Fruit fly (Drosophila melanogaster) whole organism, wandering third instar larva: ENCODE results near the gene mbc.

ENCODE experiments used
- Abd-B ChIP-seq: fragments of >200 bp; optimal IDR thresholded peaks from 2 replicates; lab custom pipeline; 2017; ENCODE audit warnings: missing biosample characterization, missing genetic modification characterization
- CG32264 ChIP-seq: fragments of 200-800 bp; sonication (Bioruptor generic); optimal IDR thresholded peaks from 2 replicates; lab custom pipeline; 2016; ENCODE audit warnings: missing biosample characterization, missing genetic modification characterization
- CG9705 ChIP-seq: fragments of 200-800 bp; sonication (Bioruptor generic); optimal IDR thresholded peaks from 2 replicates; lab custom pipeline; 2018; ENCODE audit warnings: missing biosample characterization, mild to moderate bottlenecking, missing genetic modification characterization
- CrebA ChIP-seq: fragments of 200-800 bp; sonication (Bioruptor generic); optimal IDR thresholded peaks from 2 replicates; lab custom pipeline; 2016; ENCODE audit warnings: missing biosample characterization, mild to moderate bottlenecking, missing genetic modification characterization, borderline replicate concordance
- Dfd ChIP-seq: fragments of >200 bp; optimal IDR thresholded peaks from 2 replicates; lab custom pipeline; 2017; ENCODE audit warnings: missing biosample characterization, missing genetic modification characterization
- Dif ChIP-seq: fragments of 200-275, 200-300 bp; sonication (Bioruptor generic); optimal IDR thresholded peaks from 2 replicates; lab custom pipeline; 2018; ENCODE audit warnings: missing biosample characterization, missing genetic modification characterization; ENCODE audit not compliant: partially characterized antibody
- GATAd ChIP-seq: sonication (Bioruptor generic); optimal IDR thresholded peaks from 2 replicates; lab custom pipeline; 2016; ENCODE audit warnings: missing biosample characterization, missing genetic modification characterization
- HLH106 ChIP-seq: fragments of 200-800 bp; optimal IDR thresholded peaks from 3 replicates; lab custom pipeline; 2019; ENCODE audit warnings: missing biosample characterization, mild to moderate bottlenecking, missing genetic modification characterization, moderate library complexity
- Hnf4 ChIP-seq: fragments of 200-800 bp; sonication (Bioruptor generic); optimal IDR thresholded peaks from 2 replicates; lab custom pipeline; 2016; ENCODE audit warnings: missing biosample characterization, mild to moderate bottlenecking, missing genetic modification characterization
- Hr78 ChIP-seq: fragments of >200 bp; optimal IDR thresholded peaks from 2 replicates; lab custom pipeline; 2017; ENCODE audit warnings: missing biosample characterization, missing genetic modification characterization
- Hr83 ChIP-seq: fragments of 200-300 bp; sonication (Bioruptor generic); optimal IDR thresholded peaks from 2 replicates; lab custom pipeline; 2016; ENCODE audit warnings: missing biosample characterization, mild to moderate bottlenecking, missing genetic modification characterization, moderate library complexity; ENCODE audit not compliant: poor library complexity, severe bottlenecking
- Jra ChIP-seq: sonication (Bioruptor generic); optimal IDR thresholded peaks from 2 replicates; lab custom pipeline; 2016; ENCODE audit warnings: missing biosample characterization, missing genetic modification characterization
- Mio ChIP-seq: sonication (Bioruptor generic); optimal IDR thresholded peaks from 2 replicates; lab custom pipeline; 2016; ENCODE audit warnings: missing biosample characterization, missing genetic modification characterization
- Myc ChIP-seq: fragments of >200 bp; optimal IDR thresholded peaks from 2 replicates; lab custom pipeline; 2017
- N ChIP-seq: fragments of >200 bp; optimal IDR thresholded peaks from 2 replicates; lab custom pipeline; 2018; ENCODE audit warnings: missing biosample characterization, missing external identifiers, missing genetic modification characterization
- OdsH ChIP-seq: fragments of 200-800 bp; sonication (Bioruptor generic); optimal IDR thresholded peaks from 2 replicates; lab custom pipeline; 2016; ENCODE audit warnings: missing biosample characterization, mild to moderate bottlenecking, missing genetic modification characterization
- Rel ChIP-seq, 2 experiments: fragments of 200-800 bp; sonication (Bioruptor generic) in 1 of 2; optimal IDR thresholded peaks; 2 replicates in 1 of 2; 3 replicates in 1 of 2; lab custom pipeline; 2016 to 2019; ENCODE audit warnings: mild to moderate bottlenecking in 2 of 2, missing biosample characterization in 2 of 2, missing genetic modification characterization in 2 of 2, moderate library complexity in 1 of 2
- Sp1 ChIP-seq: fragments of 200-800 bp; sonication (Bioruptor generic); optimal IDR thresholded peaks from 3 replicates; lab custom pipeline; 2019; ENCODE audit warnings: missing biosample characterization, mild to moderate bottlenecking, missing genetic modification characterization, moderate library complexity
- Vsx2 ChIP-seq: fragments of 200-300, 225-300 bp; sonication (Bioruptor generic); optimal IDR thresholded peaks from 2 replicates; lab custom pipeline; 2018; ENCODE audit warnings: missing biosample characterization, missing genetic modification characterization; ENCODE audit not compliant: partially characterized antibody
- br ChIP-seq: fragments of 200-800 bp; sonication (Bioruptor generic); optimal IDR thresholded peaks from 2 replicates; lab custom pipeline; 2016; ENCODE audit warnings: missing biosample characterization, missing genetic modification characterization
- brk ChIP-seq: fragments of 200-800 bp; sonication (Bioruptor generic); optimal IDR thresholded peaks from 2 replicates; lab custom pipeline; 2016; ENCODE audit warnings: missing biosample characterization, mild to moderate bottlenecking, missing genetic modification characterization
- dl ChIP-seq, 2 experiments: fragments of 175-275, 200-275 bp in 1 of 2; fragments of 200-275 bp in 1 of 2; sonication (Bioruptor generic); optimal IDR thresholded peaks; lab custom pipeline; 2018; ENCODE audit warnings: mild to moderate bottlenecking in 2 of 2, missing biosample characterization in 2 of 2, missing genetic modification characterization in 2 of 2, moderate library complexity in 2 of 2; ENCODE audit not compliant: partially characterized antibody in 2 of 2, insufficient read depth in 1 of 2
- dmrt93B ChIP-seq: fragments of 200-800 bp; sonication (Bioruptor generic); optimal IDR thresholded peaks from 2 replicates; lab custom pipeline; 2018; ENCODE audit warnings: missing biosample characterization, mild to moderate bottlenecking, missing genetic modification characterization
- dsf ChIP-seq: sonication (Bioruptor generic); optimal IDR thresholded peaks from 2 replicates; lab custom pipeline; 2016; ENCODE audit warnings: missing biosample characterization, missing genetic modification characterization, borderline replicate concordance
- ey ChIP-seq: fragments of 200-800 bp; sonication (Bioruptor generic); optimal IDR thresholded peaks from 2 replicates; lab custom pipeline; 2016; ENCODE audit warnings: missing biosample characterization, missing genetic modification characterization
- foxo ChIP-seq, 2 experiments: fragments of 200-800 bp; sonication (Bioruptor generic); optimal IDR thresholded peaks; 2 replicates in 1 of 2; 3 replicates in 1 of 2; lab custom pipeline; 2016 to 2017; ENCODE audit warnings: missing biosample characterization in 2 of 2, missing genetic modification characterization in 2 of 2
- fru ChIP-seq: fragments of 200-800 bp; sonication (Bioruptor generic); optimal IDR thresholded peaks from 3 replicates; lab custom pipeline; 2016; ENCODE audit warnings: missing biosample characterization, mild to moderate bottlenecking, missing genetic modification characterization
- h ChIP-seq: fragments of 200-800 bp; sonication (Bioruptor generic); optimal IDR thresholded peaks from 3 replicates; lab custom pipeline; 2016; ENCODE audit warnings: missing biosample characterization, mild to moderate bottlenecking, missing genetic modification characterization
- jim ChIP-seq: fragments of 175-275, 200-325 bp; sonication (Bioruptor generic); optimal IDR thresholded peaks from 2 replicates; lab custom pipeline; 2016; ENCODE audit warnings: missing biosample characterization, mild to moderate bottlenecking, missing genetic modification characterization
- lola ChIP-seq: fragments of >200 bp; optimal IDR thresholded peaks from 2 replicates; lab custom pipeline; 2017; ENCODE audit warnings: missing biosample characterization, missing genetic modification characterization
- pan ChIP-seq: fragments of >200 bp; optimal IDR thresholded peaks from 2 replicates; lab custom pipeline; 2017
- psq ChIP-seq: fragments of 200-800 bp; sonication (Bioruptor generic); optimal IDR thresholded peaks from 3 replicates; lab custom pipeline; 2017; ENCODE audit warnings: missing biosample characterization, mild to moderate bottlenecking, missing genetic modification characterization, moderate library complexity
- rgr ChIP-seq: fragments of 200-800 bp; sonication (Bioruptor generic); optimal IDR thresholded peaks from 3 replicates; lab custom pipeline; 2016; ENCODE audit warnings: missing biosample characterization, mild to moderate bottlenecking, missing genetic modification characterization
- sage ChIP-seq: fragments of 200-800 bp; sonication (Bioruptor generic); optimal IDR thresholded peaks from 2 replicates; lab custom pipeline; 2016; ENCODE audit warnings: missing biosample characterization, mild to moderate bottlenecking, missing genetic modification characterization
- sv ChIP-seq: fragments of 200-800 bp; sonication (Bioruptor generic); optimal IDR thresholded peaks from 3 replicates; lab custom pipeline; 2016; ENCODE audit warnings: missing biosample characterization, missing genetic modification characterization
- tai ChIP-seq: sonication (Bioruptor generic); optimal IDR thresholded peaks from 2 replicates; lab custom pipeline; 2016; ENCODE audit warnings: missing biosample characterization, missing genetic modification characterization
- usp ChIP-seq: fragments of >200 bp; optimal IDR thresholded peaks from 2 replicates; lab custom pipeline; 2017; ENCODE audit warnings: missing biosample characterization, missing genetic modification characterization
- woc ChIP-seq: sonication (Bioruptor generic); optimal IDR thresholded peaks from 2 replicates; lab custom pipeline; 2016; ENCODE audit warnings: missing biosample characterization, mild to moderate bottlenecking, missing genetic modification characterization

mbc gene

dm6 chr3R:23781466-23781935, at the start of gene mbc, which contains the start of gene Nup98-96:
TSS of gene mbc (plus strand) at chr3R:23781765.
TSS of gene Nup98-96 (minus strand) at chr3R:23781621.
- peak; percentile 41 for TF ChIP-seq Myc
- peak; percentile 84 for TF ChIP-seq CG9705 (GFP tag; lab: Kevin White, UChicago)
- TF ChIP-seq N: peak; percentile 73
- TF ChIP-seq Vsx2 (GFP tag; lab: Kevin White, UChicago): peak; percentile 99
- peak; percentile 85 for TF ChIP-seq fru
- TF ChIP-seq Dfd (GFP tag; lab: Kevin White, UChicago): no peak
- TF ChIP-seq br (GFP tag; lab: Kevin White, UChicago): peak; percentile 80
- peak; percentile 59 for TF ChIP-seq Hnf4
- peak in 1 of 2 experiments; percentile 90 for TF ChIP-seq foxo (GFP tag; optimal IDR thresholded peaks at IDR 0.05; lab: Kevin White, UChicago)
- no peak for TF ChIP-seq tai (GFP tag; lab: Kevin White, UChicago)
- TF ChIP-seq dsf (GFP tag; lab: Kevin White, UChicago): no peak
- TF ChIP-seq Rel (GFP tag; optimal IDR thresholded peaks at IDR 0.05; lab: Kevin White, UChicago): no peak
- TF ChIP-seq Rel (tag; optimal IDR thresholded peaks at IDR 0.05; lab: Kevin White, UChicago): peak; percentile 86
- TF ChIP-seq dl (GFP tag; optimal IDR thresholded peaks at IDR 0.05; lab: Kevin White, UChicago; ENCODE audit: insufficient read depth in 1 of 2, partially characterized antibody in 2 of 2): no peak
- peak; percentile 91 for TF ChIP-seq woc (GFP tag; lab: Kevin White, UChicago)
- TF ChIP-seq Dif: peak; percentile 76
- peak; percentile 68 for TF ChIP-seq Jra
- peak; percentile 8 for TF ChIP-seq CG32264 (GFP tag; lab: Kevin White, UChicago)
- peak; percentile 73 for TF ChIP-seq psq
- TF ChIP-seq Abd-B (GFP tag; lab: Kevin White, UChicago): peak; percentile 65
- no peak for TF ChIP-seq jim (GFP tag; lab: Kevin White, UChicago)
- TF ChIP-seq Mio: peak; percentile 9
- TF ChIP-seq OdsH: peak; percentile 80
- TF ChIP-seq Hr83 (GFP tag; lab: Kevin White, UChicago): peak; percentile 84
- peak; percentile 87 for TF ChIP-seq ey
- no peak for TF ChIP-seq usp (GFP tag; lab: Kevin White, UChicago)
- TF ChIP-seq pan (lab: Kevin White, UChicago): no peak
- TF ChIP-seq Sp1 (GFP tag; lab: Kevin White, UChicago): peak; percentile 78
- peak; percentile 79 for TF ChIP-seq lola (GFP tag; lab: Kevin White, UChicago)
- TF ChIP-seq rgr (GFP tag; lab: Kevin White, UChicago): peak; percentile 86
- peak; percentile 86 for TF ChIP-seq sv
- TF ChIP-seq dmrt93B (GFP tag; lab: Kevin White, UChicago): peak; percentile 84
- TF ChIP-seq brk (GFP tag; lab: Kevin White, UChicago): no peak
- no peak for TF ChIP-seq CrebA (GFP tag; lab: Kevin White, UChicago)
- peak; percentile 89 for TF ChIP-seq h (GFP tag; lab: Kevin White, UChicago)
- peak; percentile 50 for TF ChIP-seq Hr78 (GFP tag; lab: Kevin White, UChicago)
- TF ChIP-seq HLH106 (tag; lab: Kevin White, UChicago): peak; percentile 87
- TF ChIP-seq sage (GFP tag; lab: Kevin White, UChicago): no peak
- TF ChIP-seq GATAd: no peak

dm6 chr3R:23732533-23732932, 49.0 kb upstream of the mbc start:
- TF ChIP-seq CrebA (GFP tag; lab: Kevin White, UChicago): no peak
- no peak for TF ChIP-seq dmrt93B (GFP tag; lab: Kevin White, UChicago)
- no peak for TF ChIP-seq Vsx2 (GFP tag; lab: Kevin White, UChicago)
- TF ChIP-seq Hnf4: no peak
- TF ChIP-seq GATAd: no peak
- no peak for TF ChIP-seq Sp1 (GFP tag; lab: Kevin White, UChicago)
- no peak for TF ChIP-seq Abd-B (GFP tag; lab: Kevin White, UChicago)
- no peak for TF ChIP-seq brk (GFP tag; lab: Kevin White, UChicago)
- no peak for TF ChIP-seq jim (GFP tag; lab: Kevin White, UChicago)
- TF ChIP-seq rgr (GFP tag; lab: Kevin White, UChicago): no peak
- no peak for TF ChIP-seq Myc
- TF ChIP-seq dl (GFP tag; optimal IDR thresholded peaks at IDR 0.05; lab: Kevin White, UChicago; ENCODE audit: insufficient read depth in 1 of 2, partially characterized antibody in 2 of 2): no peak
- no peak for TF ChIP-seq pan (lab: Kevin White, UChicago)
